Worm (Caenorhabditis elegans) whole organism, mixed stage, embryonic: ENCODE measurements around the gene fbxa-76.

ENCODE experiments used
- blmp-1 ChIP-seq: fragments of 150-350 bp; optimal IDR thresholded peaks from 2 replicates; lab custom pipeline; 2014; ENCODE audit warnings: missing biosample characterization, missing genetic modification characterization
- cnd-1 ChIP-seq: fragments of 200-800 bp; sonication (Bioruptor generic); optimal IDR thresholded peaks from 2 replicates; lab custom pipeline; 2018; ENCODE audit warnings: mild to moderate bottlenecking, missing genetic modification characterization, missing compliant biosample characterization
- nhr-12 ChIP-seq: fragments of 150-350 bp; optimal IDR thresholded peaks from 2 replicates; lab custom pipeline; 2014; ENCODE audit warnings: missing biosample characterization, missing genetic modification characterization
- nhr-237 ChIP-seq: fragments of 150-350 bp; optimal IDR thresholded peaks from 2 replicates; lab custom pipeline; 2014; ENCODE audit warnings: missing biosample characterization, missing genetic modification characterization
- pha-4 ChIP-seq: fragments of 150-350 bp; optimal IDR thresholded peaks from 2 replicates; lab custom pipeline; 2018; ENCODE audit warnings: missing biosample characterization, missing genetic modification reagents, missing genetic modification characterization

DNA sequence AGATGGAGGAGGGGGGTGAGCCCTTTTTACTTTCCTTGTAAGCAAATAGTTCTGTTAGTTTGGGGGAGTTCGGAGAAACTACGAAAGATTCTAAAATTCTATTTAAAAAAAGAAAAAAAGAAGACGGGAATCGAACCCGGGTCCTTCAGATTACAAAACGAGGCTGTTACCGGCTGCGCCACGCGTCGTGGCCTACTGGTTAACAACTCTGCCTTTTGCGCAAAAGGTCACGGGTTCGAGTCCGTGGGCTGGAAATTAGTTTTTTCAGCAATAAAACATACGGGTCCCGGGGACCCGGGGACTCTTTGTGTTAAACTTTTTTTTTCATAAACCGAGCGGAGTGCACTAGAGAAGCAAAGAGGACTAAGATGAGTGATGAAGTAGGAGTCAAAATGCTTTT, 17.8 kb downstream of the fbxa-76 start:
- no peak for TF ChIP-seq pha-4
- TF ChIP-seq blmp-1 (tag; lab: Kevin White, UChicago), result no peak
- no peak for TF ChIP-seq nhr-12 (tag; lab: Kevin White, UChicago)
- no peak for TF ChIP-seq cnd-1 (tag; lab: Kevin White, UChicago)
- TF ChIP-seq nhr-237 (tag; lab: Kevin White, UChicago), result no peak
